Fruit fly (Drosophila melanogaster) whole organism: ENCODE results near the gene Col4a1.

ENCODE experiments used
- CG8478 ChIP-seq: fragments of >200 bp; optimal IDR thresholded peaks from 2 replicates; lab custom pipeline; 2018; ENCODE audit warnings: inconsistent platforms
- Dll ChIP-seq: fragments of >200 bp; optimal IDR thresholded peaks from 2 replicates; lab custom pipeline; 2017
- EcR ChIP-seq, 2 experiments: fragments of >200 bp; optimal IDR thresholded peaks; 2 replicates each; lab custom pipeline; 2017; ENCODE audit warnings: missing biosample characterization in 2 of 2, missing genetic modification characterization in 2 of 2, missing genetic modification reagents in 2 of 2
- pan ChIP-seq: fragments of >200 bp; optimal IDR thresholded peaks from 2 replicates; lab custom pipeline; 2017
- psq ChIP-seq: fragments of >200 bp; optimal IDR thresholded peaks from 2 replicates; lab custom pipeline; 2017
- usp ChIP-seq: fragments of >200 bp; optimal IDR thresholded peaks from 2 replicates; lab custom pipeline; 2017; ENCODE audit warnings: missing biosample characterization, missing genetic modification characterization, mixed read lengths

Col4a1 gene

dm6 chr2L:5010784-5011260 lies 18.6 kb upstream of the Col4a1 start, which contains the start of the genes CG31917, Tfb5 and SelT:
CG31917 (minus strand) TSS chr2L:5010834.
Tfb5 (minus strand) TSS chr2L:5010834.
SelT (plus strand) TSS chr2L:5010922.
- no peak for TF ChIP-seq EcR (GFP tag; optimal IDR thresholded peaks at IDR 0.05; lab: Kevin White, UChicago)
- TF ChIP-seq psq (lab: Kevin White, UChicago) = no peak
- TF ChIP-seq Dll (lab: Kevin White, UChicago) = no peak
- no peak for TF ChIP-seq usp
- no peak for TF ChIP-seq pan (lab: Kevin White, UChicago)
- no peak for TF ChIP-seq CG8478 (lab: Kevin White, UChicago)

DNA sequence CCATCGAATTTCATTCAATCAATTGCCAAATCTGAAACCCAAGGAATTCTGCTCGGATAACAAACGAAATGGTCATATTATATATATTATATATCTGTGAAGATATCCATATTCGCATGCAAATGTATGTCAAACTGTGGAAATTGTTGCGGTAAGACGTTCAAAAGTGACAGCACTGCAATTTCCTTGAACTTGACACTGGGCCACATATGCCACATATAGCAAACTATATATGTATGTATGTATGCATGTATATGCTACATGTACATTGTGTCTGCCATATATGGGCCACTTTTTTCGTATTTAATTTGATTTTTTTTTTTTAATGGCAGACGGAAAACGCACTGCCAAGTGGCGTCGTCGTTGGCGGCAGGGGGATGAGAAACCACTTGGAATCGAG lies 8.9 kb upstream of the Col4a1 start:
- no peak for TF ChIP-seq CG8478 (lab: Kevin White, UChicago)
- no peak for TF ChIP-seq usp
- TF ChIP-seq psq (lab: Kevin White, UChicago) = no peak
- no peak for TF ChIP-seq EcR (GFP tag; optimal IDR thresholded peaks at IDR 0.05; lab: Kevin White, UChicago)
- TF ChIP-seq Dll (lab: Kevin White, UChicago) = no peak
- no peak for TF ChIP-seq pan (lab: Kevin White, UChicago)

dm6 chr2L:5022602-5023001 lies 6.8 kb upstream of the Col4a1 start:
- TF ChIP-seq CG8478 (lab: Kevin White, UChicago) (no peak), usp (no peak)

DNA sequence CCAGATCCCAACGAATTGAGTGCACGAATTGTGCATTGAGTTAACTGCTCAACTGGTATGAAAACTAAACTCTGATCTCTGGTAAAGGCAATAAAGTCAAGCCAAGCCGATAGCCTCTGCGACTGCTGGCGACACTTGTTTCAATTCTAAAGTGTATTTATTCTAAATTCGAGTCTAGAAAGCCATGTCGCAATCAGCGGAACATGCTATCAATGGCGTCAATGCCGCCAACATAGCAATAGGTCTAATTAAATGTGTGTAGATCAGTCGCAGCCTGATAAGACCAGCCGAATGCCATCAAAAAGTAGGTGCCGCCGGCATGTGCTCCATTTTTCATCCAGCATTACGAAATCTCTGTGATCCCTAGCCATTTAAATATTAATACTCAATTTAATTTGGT lies 3.9 kb upstream of the Col4a1 start:
- TF ChIP-seq CG8478 (lab: Kevin White, UChicago) (no peak), pan (lab: Kevin White, UChicago) (no peak), psq (lab: Kevin White, UChicago) (no peak), Dll (lab: Kevin White, UChicago) (no peak), usp (no peak), EcR (GFP tag; optimal IDR thresholded peaks at IDR 0.05; lab: Kevin White, UChicago) (no peak)

DNA sequence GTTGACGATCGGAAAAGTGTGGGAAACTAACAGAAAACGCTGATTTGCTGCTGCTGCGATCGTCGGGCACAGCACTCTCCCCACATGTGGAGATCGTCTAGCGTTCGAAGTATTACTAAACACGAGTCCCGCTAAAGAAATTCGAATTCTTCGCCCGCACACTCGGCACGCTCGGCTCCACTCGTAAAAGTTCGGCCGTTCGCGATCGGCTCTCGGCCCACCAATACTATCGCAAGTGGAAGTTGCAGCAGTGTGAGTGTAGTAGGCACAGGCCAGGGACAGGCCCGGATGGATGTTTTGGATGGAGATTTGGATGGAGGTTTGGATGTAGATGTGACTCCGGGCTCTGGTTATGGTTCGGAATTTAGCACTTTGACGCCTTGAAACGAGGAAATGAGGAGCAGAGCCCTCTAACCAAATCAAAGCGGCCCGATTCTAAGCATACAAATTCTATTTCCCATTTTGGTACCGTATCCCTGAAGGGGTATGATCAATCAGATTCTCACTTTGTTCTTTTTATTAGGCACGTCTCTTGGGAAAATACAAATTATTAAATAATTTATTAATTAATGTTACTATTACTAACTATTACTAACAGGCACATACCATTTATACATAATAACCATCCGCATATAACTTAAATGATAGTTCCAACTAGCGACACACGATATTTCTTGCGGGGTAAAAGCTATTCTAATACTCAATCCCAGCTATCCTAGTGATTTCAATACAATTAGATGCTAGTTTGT lies 1.9 kb upstream of the Col4a1 start:
- no peak for TF ChIP-seq CG8478 (lab: Kevin White, UChicago)
- TF ChIP-seq Dll (lab: Kevin White, UChicago) = no peak
- no peak for TF ChIP-seq psq (lab: Kevin White, UChicago)
- no peak for TF ChIP-seq usp
- TF ChIP-seq EcR (GFP tag; optimal IDR thresholded peaks at IDR 0.05; lab: Kevin White, UChicago) = no peak
- no peak for TF ChIP-seq pan (lab: Kevin White, UChicago)

DNA sequence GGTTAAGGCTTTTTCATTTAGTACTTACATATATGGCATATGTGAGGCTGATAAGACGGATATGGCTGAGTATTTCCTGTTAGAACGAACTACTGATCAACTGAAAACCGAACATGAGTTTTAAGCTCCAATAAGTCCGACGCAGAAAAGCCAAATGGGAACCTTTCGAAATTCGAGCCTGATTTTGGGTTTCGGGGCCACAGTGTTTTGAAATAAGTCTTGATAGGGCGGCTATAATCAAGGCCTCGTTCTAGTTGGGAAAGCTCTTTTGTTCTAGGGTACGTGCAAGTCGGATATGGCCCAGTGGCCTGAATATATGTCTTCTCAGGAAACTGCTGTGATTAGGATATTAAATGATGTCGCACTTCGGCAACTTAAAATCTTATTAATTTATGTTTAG lies 1.3 kb upstream of the Col4a1 start, which contains the start of gene vkg:
Gene vkg, minus strand, starts transcription at position 101 of the 400 bp plus-strand sequence.
- no peak for TF ChIP-seq psq (lab: Kevin White, UChicago)
- no peak for TF ChIP-seq Dll (lab: Kevin White, UChicago)
- TF ChIP-seq usp = no peak
- TF ChIP-seq EcR (GFP tag; optimal IDR thresholded peaks at IDR 0.05; lab: Kevin White, UChicago) = no peak
- TF ChIP-seq CG8478 (lab: Kevin White, UChicago) = no peak

dm6 chr2L:5029809-5030108 lies 350 bp downstream of the Col4a1 start:
- TF ChIP-seq Dll (lab: Kevin White, UChicago) = no peak
- TF ChIP-seq usp = no peak
- TF ChIP-seq psq (lab: Kevin White, UChicago) = no peak
- TF ChIP-seq EcR (GFP tag; optimal IDR thresholded peaks at IDR 0.05; lab: Kevin White, UChicago) = no peak
- TF ChIP-seq pan (lab: Kevin White, UChicago) = no peak
- TF ChIP-seq CG8478 (lab: Kevin White, UChicago) = no peak

DNA sequence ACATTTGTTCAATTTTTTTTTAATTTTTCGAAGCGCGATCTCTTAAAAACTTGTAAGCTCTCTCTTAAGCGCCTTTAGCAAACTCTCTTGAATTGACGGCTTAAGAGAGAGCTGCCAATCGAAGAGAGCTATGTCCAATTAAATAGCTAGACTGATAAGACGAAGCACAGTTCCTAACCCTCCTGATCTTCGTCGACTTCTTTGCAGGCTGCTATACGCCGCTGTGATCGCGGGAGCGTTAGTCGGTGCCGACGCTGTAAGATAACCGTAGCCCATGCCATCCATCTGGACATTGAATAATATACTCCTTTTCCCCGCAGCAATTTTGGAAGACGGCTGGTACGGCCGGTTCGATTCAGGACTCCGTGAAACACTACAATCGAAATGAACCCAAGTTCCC lies 1.1 kb downstream of the Col4a1 start:
- no peak for TF ChIP-seq pan (lab: Kevin White, UChicago)
- no peak for TF ChIP-seq EcR (GFP tag; optimal IDR thresholded peaks at IDR 0.05; lab: Kevin White, UChicago)
- no peak for TF ChIP-seq CG8478 (lab: Kevin White, UChicago)
- TF ChIP-seq Dll (lab: Kevin White, UChicago) = no peak
- TF ChIP-seq psq (lab: Kevin White, UChicago) = no peak
- TF ChIP-seq usp = no peak

- TF ChIP-seq pan (lab: Kevin White, UChicago) = no peak
- TF ChIP-seq Dll (lab: Kevin White, UChicago) = no peak
- no peak for TF ChIP-seq EcR (GFP tag; optimal IDR thresholded peaks at IDR 0.05; lab: Kevin White, UChicago)
- TF ChIP-seq CG8478 (lab: Kevin White, UChicago) = no peak
- no peak for TF ChIP-seq psq (lab: Kevin White, UChicago)
- TF ChIP-seq usp = no peak
Observed at dm6 chr2L:5031399-5031798, 2.0 kb downstream of the Col4a1 start.

DNA sequence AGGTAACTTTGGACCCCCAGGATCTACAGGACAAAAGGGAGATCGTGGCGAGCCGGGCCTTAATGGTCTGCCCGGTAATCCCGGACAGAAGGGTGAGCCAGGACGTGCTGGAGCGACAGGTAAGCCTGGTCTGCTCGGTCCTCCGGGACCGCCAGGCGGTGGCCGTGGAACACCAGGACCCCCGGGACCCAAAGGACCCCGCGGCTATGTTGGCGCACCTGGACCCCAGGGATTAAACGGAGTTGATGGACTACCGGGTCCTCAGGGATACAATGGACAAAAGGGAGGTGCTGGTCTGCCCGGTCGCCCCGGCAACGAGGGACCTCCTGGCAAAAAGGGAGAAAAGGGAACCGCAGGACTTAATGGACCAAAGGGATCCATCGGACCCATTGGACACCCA lies 2.5 kb downstream of the Col4a1 start:
- TF ChIP-seq pan (lab: Kevin White, UChicago) = no peak
- no peak for TF ChIP-seq usp
- no peak for TF ChIP-seq EcR (GFP tag; optimal IDR thresholded peaks at IDR 0.05; lab: Kevin White, UChicago)
- no peak for TF ChIP-seq CG8478 (lab: Kevin White, UChicago)
- no peak for TF ChIP-seq psq (lab: Kevin White, UChicago)
- TF ChIP-seq Dll (lab: Kevin White, UChicago) = no peak

- TF ChIP-seq usp (no peak), psq (lab: Kevin White, UChicago) (no peak), EcR (GFP tag; optimal IDR thresholded peaks at IDR 0.05; lab: Kevin White, UChicago) (no peak), Dll (lab: Kevin White, UChicago) (no peak), pan (lab: Kevin White, UChicago) (no peak), CG8478 (lab: Kevin White, UChicago) (no peak)
Observed at dm6 chr2L:5036120-5036519, 6.7 kb downstream of the Col4a1 start.

dm6 chr2L:5037402-5037860 lies 8.0 kb downstream of the Col4a1 start, which contains the start of the genes CG14042 and SP555:
CG14042 (plus strand) TSS chr2L:5037709.
SP555 (plus strand) TSS chr2L:5037709.
- TF ChIP-seq pan (lab: Kevin White, UChicago) (no peak), psq (lab: Kevin White, UChicago) (no peak), CG8478 (lab: Kevin White, UChicago) (no peak), Dll (lab: Kevin White, UChicago) (no peak), EcR (GFP tag; optimal IDR thresholded peaks at IDR 0.05; lab: Kevin White, UChicago) (no peak), usp (no peak)
